Worm (Caenorhabditis elegans): ENCODE measurements around the gene rab-30.

DNA sequence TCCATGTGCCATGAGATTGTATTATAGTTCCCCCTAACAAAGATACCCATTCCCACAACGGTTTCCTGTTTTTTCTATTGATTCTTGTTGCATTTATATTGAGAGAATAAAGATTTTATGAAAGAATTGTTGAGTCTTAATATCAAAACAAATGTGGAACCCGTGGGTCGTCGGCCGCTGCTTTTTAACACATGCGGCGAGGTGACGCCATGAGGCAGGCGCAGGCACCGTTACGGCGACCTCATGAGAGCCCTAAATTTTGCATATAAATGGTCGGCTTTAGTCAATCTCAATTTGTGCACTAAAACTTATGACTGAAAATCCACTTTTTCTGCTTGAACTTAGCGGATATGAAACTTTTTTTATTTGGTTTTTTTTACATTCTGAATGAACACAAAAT is 22.8 kb upstream of the rab-30 start:
- TF ChIP-seq nhr-25 (tag; optimal IDR thresholded peaks at IDR 0.05): peak; percentile 8
- TF ChIP-seq mdl-1 (tag; optimal IDR thresholded peaks at IDR 0.05): no peak
- no peak for TF ChIP-seq nhr-77 (tag; optimal IDR thresholded peaks at IDR 0.05)
- TF ChIP-seq elt-2 (tag; optimal IDR thresholded peaks at IDR 0.05): peak; percentile 2
- TF ChIP-seq pha-4 (tag; optimal IDR thresholded peaks at IDR 0.05): no peak
- TF ChIP-seq ceh-16 (tag; optimal IDR thresholded peaks at IDR 0.05): no peak
- TF ChIP-seq tbx-2 (tag; optimal IDR thresholded peaks at IDR 0.05): no peak
- peak; percentile 87 for TF ChIP-seq ama-1 (optimal IDR thresholded peaks at IDR 0.05)
- TF ChIP-seq R02D3.7 (tag; optimal IDR thresholded peaks at IDR 0.05): no peak
- no peak for TF ChIP-seq snpc-4 (tag; optimal IDR thresholded peaks at IDR 0.05)
- TF ChIP-seq elt-3 (tag; optimal IDR thresholded peaks at IDR 0.05): no peak
- TF ChIP-seq jun-1 (tag; optimal IDR thresholded peaks at IDR 0.05): no peak
